Worm (Caenorhabditis elegans) whole organism, late embryonic: Measurements from ENCODE around the gene irld-61.

Experiments used
- C38D4.7 ChIP-seq: fragments of 200-800 bp; sonication (Bioruptor generic); optimal IDR thresholded peaks from 2 replicates; lab custom pipeline; 2018; ENCODE audit warnings: mild to moderate bottlenecking, missing genetic modification characterization, moderate library complexity, missing compliant biosample characterization
- ama-1 ChIP-seq: fragments of 150-350 bp; optimal IDR thresholded peaks from 2 replicates; lab custom pipeline; 2014
- ceh-2 ChIP-seq: sonication (generic microtip); optimal IDR thresholded peaks from 2 replicates; lab custom pipeline; 2016; ENCODE audit warnings: missing genotype, missing genetic modification characterization, missing compliant biosample characterization
- ceh-24 ChIP-seq: sonication (generic microtip); optimal IDR thresholded peaks from 2 replicates; lab custom pipeline; 2016; ENCODE audit warnings: mild to moderate bottlenecking, missing genetic modification characterization, missing compliant biosample characterization
- ceh-48 ChIP-seq: sonication (generic microtip); optimal IDR thresholded peaks from 2 replicates; lab custom pipeline; 2016; ENCODE audit warnings: missing genetic modification characterization, inconsistent platforms, missing compliant biosample characterization
- fkh-10 ChIP-seq: fragments of 150-350 bp; optimal IDR thresholded peaks from 2 replicates; lab custom pipeline; 2014; ENCODE audit warnings: missing biosample characterization, missing genetic modification reagents, missing genetic modification characterization
- hlh-15 ChIP-seq: sonication (generic microtip); optimal IDR thresholded peaks from 2 replicates; lab custom pipeline; 2016; ENCODE audit warnings: missing genetic modification characterization, missing compliant biosample characterization
- madf-2 ChIP-seq: sonication (generic microtip); optimal IDR thresholded peaks from 2 replicates; lab custom pipeline; 2017; ENCODE audit warnings: missing genetic modification characterization, missing compliant biosample characterization
- nfya-1 ChIP-seq: sonication (generic microtip); optimal IDR thresholded peaks from 2 replicates; lab custom pipeline; 2017; ENCODE audit warnings: missing genetic modification characterization, mild to moderate bottlenecking, missing compliant biosample characterization, antibody characterized with exemption, moderate library complexity
- rnt-1 ChIP-seq: sonication (generic microtip); optimal IDR thresholded peaks from 2 replicates; lab custom pipeline; 2016; ENCODE audit warnings: missing genetic modification characterization, missing compliant biosample characterization

ce11 chrIII:12806712-12807111, 42.4 kb downstream of the irld-61 start, which contains the start of gene BE10.5:
- TF ChIP-seq fkh-10 (GFP tag; lab: Kevin White, UChicago) (no peak), madf-2 (tag; lab: Kevin White, UChicago) (no peak), ceh-48 (tag; lab: Kevin White, UChicago) (no peak), rnt-1 (tag; lab: Kevin White, UChicago) (no peak), nfya-1 (tag; lab: Kevin White, UChicago) (no peak), ama-1 (lab: Kevin White, UChicago) (no peak), C38D4.7 (no peak), ceh-2 (tag; lab: Kevin White, UChicago) (no peak), ceh-24 (tag; lab: Kevin White, UChicago) (no peak), hlh-15 (no peak)
